Fruit fly (Drosophila melanogaster) whole organism, embryonic: ENCODE data around the gene CG31495.

Source experiments
- CG17385 ChIP-seq: fragments of 200-800 bp; sonication (Bioruptor generic); optimal IDR thresholded peaks from 3 replicates; lab custom pipeline; 2018; ENCODE audit warnings: missing biosample characterization, mild to moderate bottlenecking, missing genetic modification characterization
- CG8478 ChIP-seq: fragments of >200 bp; optimal IDR thresholded peaks from 2 replicates; lab custom pipeline; 2018
- dysf ChIP-seq: fragments of 200-800 bp; sonication (Bioruptor generic); IDR thresholded peaks from 3 replicates; pipeline ENCODE4 v1.3.6; 2022; ENCODE audit warnings: missing biosample characterization, missing genetic modification characterization

DNA sequence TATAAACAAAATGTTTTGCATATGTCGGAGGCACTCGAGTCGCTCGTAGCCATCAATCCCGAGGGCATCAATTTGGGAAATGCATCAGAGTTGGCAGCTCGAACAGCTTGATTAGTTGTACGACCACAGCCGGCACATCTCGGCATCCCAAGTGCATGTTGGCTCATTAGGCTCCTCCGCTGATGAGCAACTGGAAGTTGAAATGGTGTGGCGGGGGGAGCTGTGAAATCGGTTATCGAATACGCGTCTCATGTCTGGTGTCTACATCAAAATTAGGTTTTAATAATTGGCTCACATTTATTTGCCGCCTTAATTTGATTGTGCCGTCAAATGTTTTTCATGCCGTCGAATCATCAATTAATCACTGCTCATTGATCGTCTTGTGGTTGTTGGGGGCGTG, 19.5 kb upstream of the CG31495 start:
- TF ChIP-seq CG8478 (lab: Kevin White, UChicago) = no peak
- TF ChIP-seq dysf (GFP tag; lab: Robert Waterston, UW) = no peak
- TF ChIP-seq CG17385 (GFP tag; lab: Kevin White, UChicago) = no peak
